Worm (Caenorhabditis elegans) whole organism, midembryonic: ENCODE measurements around the gene M04D8.5.

Experiments
- cog-1 ChIP-seq: sonication (generic microtip); optimal IDR thresholded peaks from 2 replicates; lab custom pipeline; 2016; ENCODE audit warnings: missing genetic modification characterization, missing compliant biosample characterization
- ztf-29 ChIP-seq: fragments of 200-800 bp; sonication (Bioruptor generic); IDR thresholded peaks from 2 replicates; pipeline ENCODE4 v1.3.6; 2022; ENCODE audit warnings: missing genetic modification reagents, missing genetic modification characterization, missing compliant biosample characterization

- TF ChIP-seq ztf-29 (GFP tag; lab: Robert Waterston, UW) (no peak), cog-1 (tag; lab: Kevin White, UChicago) (no peak)
Measured at ce11 chrIII:10025989-10026388, 7.1 kb downstream of the M04D8.5 start, which contains the start of gene ins-22.
